Worm (Caenorhabditis elegans) whole organism, early embryonic: Measurements from ENCODE around the gene gnrr-5.

Experiments
- B0310.2 ChIP-seq: sonication (generic microtip); optimal IDR thresholded peaks from 2 replicates; lab custom pipeline; 2016; ENCODE audit warnings: mild to moderate bottlenecking, missing genetic modification characterization, missing compliant biosample characterization
- F13C5.2 ChIP-seq: sonication (generic microtip); optimal IDR thresholded peaks from 2 replicates; lab custom pipeline; 2017; ENCODE audit warnings: mild to moderate bottlenecking, missing genetic modification characterization, inconsistent platforms, missing compliant biosample characterization
- aly-1 ChIP-seq: sonication (generic microtip); optimal IDR thresholded peaks from 2 replicates; lab custom pipeline; 2016; ENCODE audit warnings: missing genetic modification characterization, missing compliant biosample characterization
- ama-1 ChIP-seq: fragments of 150-350 bp; optimal IDR thresholded peaks from 2 replicates; lab custom pipeline; 2014
- ceh-13 ChIP-seq: fragments of 200-800 bp; sonication (Bioruptor generic); optimal IDR thresholded peaks from 2 replicates; lab custom pipeline; 2018; ENCODE audit warnings: mild to moderate bottlenecking, missing genetic modification characterization, missing compliant biosample characterization
- ceh-36 ChIP-seq: sonication (generic microtip); optimal IDR thresholded peaks from 2 replicates; lab custom pipeline; 2016; ENCODE audit warnings: missing genetic modification characterization, inconsistent platforms, missing compliant biosample characterization
- ets-7 ChIP-seq: sonication (generic microtip); optimal IDR thresholded peaks from 2 replicates; lab custom pipeline; 2016; ENCODE audit warnings: missing genotype, missing genetic modification characterization, missing compliant biosample characterization
- flt-1 ChIP-seq: fragments of 200-800 bp; sonication (Bioruptor generic); IDR thresholded peaks from 2 replicates; pipeline ENCODE4 v1.3.6; 2022; ENCODE audit warnings: missing genetic modification characterization, missing compliant biosample characterization
- hmbx-1 ChIP-seq: sonication (generic microtip); optimal IDR thresholded peaks from 2 replicates; lab custom pipeline; 2016; ENCODE audit warnings: mild to moderate bottlenecking, missing genetic modification characterization, missing compliant biosample characterization
- hmg-4 ChIP-seq: fragments of 200-800 bp; sonication (Bioruptor generic); optimal IDR thresholded peaks from 2 replicates; lab custom pipeline; 2018; ENCODE audit warnings: mild to moderate bottlenecking, missing genetic modification characterization, missing compliant biosample characterization
- hnd-1 ChIP-seq: sonication (generic microtip); optimal IDR thresholded peaks from 2 replicates; lab custom pipeline; 2016; ENCODE audit warnings: missing genetic modification characterization, missing compliant biosample characterization
- pes-1 ChIP-seq: fragments of 200-800 bp; sonication (Bioruptor generic); IDR thresholded peaks from 2 replicates; pipeline ENCODE4 v1.3.6; 2022; ENCODE audit warnings: missing genetic modification reagents, missing genetic modification characterization, missing compliant biosample characterization
- scrt-1 ChIP-seq: fragments of 200-800 bp; sonication (Bioruptor generic); IDR thresholded peaks from 2 replicates; pipeline ENCODE4 v1.3.6; 2022; ENCODE audit warnings: missing genetic modification characterization, missing compliant biosample characterization
- sea-1 ChIP-seq: fragments of 200-800 bp; sonication (Bioruptor generic); conservative IDR thresholded peaks from 2 replicates; pipeline ENCODE4 v1.3.6; 2022; ENCODE audit warnings: missing genetic modification characterization, missing compliant biosample characterization
- tbx-11 ChIP-seq: fragments of 200-800 bp; sonication (Bioruptor generic); IDR thresholded peaks from 2 replicates; pipeline ENCODE4 v1.3.6; 2022; ENCODE audit warnings: missing genetic modification characterization, missing compliant biosample characterization
- tbx-37 ChIP-seq: fragments of 200-800 bp; sonication (Bioruptor generic); conservative IDR thresholded peaks from 2 replicates; pipeline ENCODE4 v1.3.6; 2022; ENCODE audit warnings: missing genetic modification reagents, missing genetic modification characterization, missing compliant biosample characterization
- tra-4 ChIP-seq: sonication (generic microtip); optimal IDR thresholded peaks from 2 replicates; lab custom pipeline; 2017; ENCODE audit warnings: missing genetic modification characterization, missing compliant biosample characterization

Gene gnrr-5

ce11 chrV:4435411-4435981, 19.0 kb downstream of the gnrr-5 start, which contains the start of gene Y47D7A.13:
Y47D7A.13 (minus strand) TSS chrV:4435927.
- TF ChIP-seq ceh-36 (tag; lab: Kevin White, UChicago): no peak
- no peak for TF ChIP-seq scrt-1 (GFP tag; lab: Robert Waterston, UW)
- TF ChIP-seq aly-1: no peak
- TF ChIP-seq pes-1 (GFP tag; lab: Robert Waterston, UW): no peak
- no peak for TF ChIP-seq ama-1 (lab: Kevin White, UChicago)

- TF ChIP-seq flt-1 (GFP tag; lab: Robert Waterston, UW) (no peak), scrt-1 (GFP tag; lab: Robert Waterston, UW) (no peak), tbx-37 (GFP tag; lab: Robert Waterston, UW) (no peak), sea-1 (GFP tag; lab: Robert Waterston, UW) (no peak)
Observed at ce11 chrV:4432783-4433237, 21.7 kb downstream of the gnrr-5 start, which contains the start of gene Y47D7A.15. Y47D7A.15 (minus strand) TSS chrV:4433187.

ce11 chrV:4429576-4429975, 25.0 kb downstream of the gnrr-5 start, which contains the start of gene Y47D7A.12:
Y47D7A.12 (minus strand) TSS chrV:4429676.
- TF ChIP-seq tra-4 (tag; lab: Kevin White, UChicago) (no peak), flt-1 (GFP tag; lab: Robert Waterston, UW) (no peak), aly-1 (no peak), scrt-1 (GFP tag; lab: Robert Waterston, UW) (no peak), hmg-4 (GFP tag; lab: Kevin White, UChicago) (no peak), hnd-1 (tag; lab: Kevin White, UChicago) (no peak), B0310.2 (tag; lab: Kevin White, UChicago) (no peak)

ce11 chrV:4428202-4428601, 26.3 kb downstream of the gnrr-5 start, which contains the start of gene Y47D7A.11:
Y47D7A.11 (minus strand) TSS chrV:4428302.
- TF ChIP-seq hmg-4 (GFP tag; lab: Kevin White, UChicago): no peak
- TF ChIP-seq pes-1 (GFP tag; lab: Robert Waterston, UW): no peak
- TF ChIP-seq flt-1 (GFP tag; lab: Robert Waterston, UW): no peak
- no peak for TF ChIP-seq sea-1 (GFP tag; lab: Robert Waterston, UW)
- TF ChIP-seq scrt-1 (GFP tag; lab: Robert Waterston, UW): no peak
- no peak for TF ChIP-seq aly-1
- no peak for TF ChIP-seq ceh-36 (tag; lab: Kevin White, UChicago)
- TF ChIP-seq B0310.2 (tag; lab: Kevin White, UChicago): no peak
- no peak for TF ChIP-seq tbx-11 (GFP tag; lab: Robert Waterston, UW)
- TF ChIP-seq tra-4 (tag; lab: Kevin White, UChicago): no peak
- no peak for TF ChIP-seq ceh-13 (GFP tag; lab: Kevin White, UChicago)
- TF ChIP-seq F13C5.2 (tag; lab: Kevin White, UChicago): no peak
- no peak for TF ChIP-seq hmbx-1 (tag; lab: Kevin White, UChicago)
- no peak for TF ChIP-seq ets-7 (tag; lab: Kevin White, UChicago)

ce11 chrV:4423860-4424401, 30.6 kb downstream of the gnrr-5 start, which contains the start of the genes Y47D7A.9 and Y47D7A.19:
Y47D7A.9 (minus strand) TSS chrV:4423960.
Y47D7A.19 (plus strand) TSS chrV:4424351.
- TF ChIP-seq aly-1 (no peak), hmbx-1 (tag; lab: Kevin White, UChicago) (no peak), B0310.2 (tag; lab: Kevin White, UChicago) (no peak), ceh-36 (tag; lab: Kevin White, UChicago) (no peak), sea-1 (GFP tag; lab: Robert Waterston, UW) (no peak)

- no peak for TF ChIP-seq ceh-36 (tag; lab: Kevin White, UChicago)
- no peak for TF ChIP-seq hnd-1 (tag; lab: Kevin White, UChicago)
- TF ChIP-seq F13C5.2 (tag; lab: Kevin White, UChicago): no peak
- TF ChIP-seq pes-1 (GFP tag; lab: Robert Waterston, UW): no peak
- no peak for TF ChIP-seq tbx-11 (GFP tag; lab: Robert Waterston, UW)
- TF ChIP-seq tbx-37 (GFP tag; lab: Robert Waterston, UW): no peak
- TF ChIP-seq aly-1: no peak
- no peak for TF ChIP-seq hmg-4 (GFP tag; lab: Kevin White, UChicago)
- TF ChIP-seq B0310.2 (tag; lab: Kevin White, UChicago): no peak
- no peak for TF ChIP-seq scrt-1 (GFP tag; lab: Robert Waterston, UW)
- no peak for TF ChIP-seq flt-1 (GFP tag; lab: Robert Waterston, UW)
- no peak for TF ChIP-seq ceh-13 (GFP tag; lab: Kevin White, UChicago)
Observed at ce11 chrV:4423087-4423486, 31.4 kb downstream of the gnrr-5 start.

ce11 chrV:4422127-4422526, 32.4 kb downstream of the gnrr-5 start, which contains the start of gene skr-7:
skr-7 (plus strand) TSS chrV:4422427.
- no peak for TF ChIP-seq tra-4 (tag; lab: Kevin White, UChicago)
- TF ChIP-seq pes-1 (GFP tag; lab: Robert Waterston, UW): no peak
- no peak for TF ChIP-seq B0310.2 (tag; lab: Kevin White, UChicago)
- no peak for TF ChIP-seq ama-1 (lab: Kevin White, UChicago)
- TF ChIP-seq aly-1: no peak
- TF ChIP-seq scrt-1 (GFP tag; lab: Robert Waterston, UW): no peak
- no peak for TF ChIP-seq sea-1 (GFP tag; lab: Robert Waterston, UW)
- TF ChIP-seq tbx-37 (GFP tag; lab: Robert Waterston, UW): no peak
- TF ChIP-seq hmg-4 (GFP tag; lab: Kevin White, UChicago): no peak
- no peak for TF ChIP-seq flt-1 (GFP tag; lab: Robert Waterston, UW)
- no peak for TF ChIP-seq ceh-13 (GFP tag; lab: Kevin White, UChicago)
- TF ChIP-seq ceh-36 (tag; lab: Kevin White, UChicago): no peak
- TF ChIP-seq hmbx-1 (tag; lab: Kevin White, UChicago): no peak
- TF ChIP-seq F13C5.2 (tag; lab: Kevin White, UChicago): no peak
- TF ChIP-seq ets-7 (tag; lab: Kevin White, UChicago): no peak
- no peak for TF ChIP-seq tbx-11 (GFP tag; lab: Robert Waterston, UW)
